Worm (Caenorhabditis elegans) whole organism, L2 larva: ENCODE results near the gene men-1.
A peak's percentile ranks its signal among the peaks of the same experiment; 100 is the strongest.

Source experiments
- C34F6.9 ChIP-seq: fragments of 150-350 bp; optimal IDR thresholded peaks from 2 replicates; lab custom pipeline; 2014; ENCODE audit warnings: missing biosample characterization, missing genetic modification characterization
- R02D3.7 ChIP-seq: fragments of 150-350 bp; optimal IDR thresholded peaks from 2 replicates; lab custom pipeline; 2014; ENCODE audit warnings: missing biosample characterization, missing genetic modification characterization
- Y55F3AM.14 ChIP-seq: fragments of 200-800 bp; sonication (Bioruptor generic); optimal IDR thresholded peaks from 2 replicates; lab custom pipeline; 2018; ENCODE audit warnings: mild to moderate bottlenecking, missing genetic modification characterization, missing compliant biosample characterization
- ZK546.5 ChIP-seq: sonication (generic microtip); optimal IDR thresholded peaks from 2 replicates; lab custom pipeline; 2017; ENCODE audit warnings: missing biosample characterization, missing genetic modification characterization
- aly-2 ChIP-seq: fragments of 150-350 bp; optimal IDR thresholded peaks from 2 replicates; lab custom pipeline; 2014; ENCODE audit warnings: missing biosample characterization, missing genetic modification characterization
- ama-1 ChIP-seq: fragments of 150-350 bp; optimal IDR thresholded peaks from 2 replicates; lab custom pipeline; 2018; ENCODE audit warnings: inconsistent platforms
- ceh-16 ChIP-seq: fragments of 150-350 bp; optimal IDR thresholded peaks from 2 replicates; lab custom pipeline; 2014; ENCODE audit warnings: missing biosample characterization, missing genetic modification characterization
- ceh-82 ChIP-seq: fragments of 150-350 bp; optimal IDR thresholded peaks from 2 replicates; lab custom pipeline; 2014; ENCODE audit warnings: missing biosample characterization, missing genetic modification characterization
- fos-1 ChIP-seq: fragments of 150-350 bp; optimal IDR thresholded peaks from 2 replicates; lab custom pipeline; 2014; ENCODE audit warnings: missing biosample characterization, missing genetic modification characterization
- gmeb-1 ChIP-seq: fragments of 150-350 bp; optimal IDR thresholded peaks from 2 replicates; lab custom pipeline; 2014; ENCODE audit warnings: missing biosample characterization, missing genetic modification characterization
- lin-11 ChIP-seq: fragments of 150-350 bp; sonication (generic microtip); optimal IDR thresholded peaks from 2 replicates; lab custom pipeline; 2014; ENCODE audit warnings: missing biosample characterization, missing genetic modification characterization, inconsistent platforms, mixed read lengths
- lin-13 ChIP-seq: fragments of 150-350 bp; optimal IDR thresholded peaks from 2 replicates; lab custom pipeline; 2014; ENCODE audit warnings: missing biosample characterization, missing genetic modification reagents, missing genetic modification characterization
- lin-39 ChIP-seq: fragments of 150-350 bp; optimal IDR thresholded peaks from 2 replicates; lab custom pipeline; 2014; ENCODE audit warnings: missing biosample characterization, missing genetic modification reagents, missing genetic modification characterization
- lsy-2 ChIP-seq, 2 experiments: fragments of 150-350 bp in 1 of 2; sonication (generic microtip) in 1 of 2; optimal IDR thresholded peaks; 2 replicates each; lab custom pipeline; 2014 to 2017; ENCODE audit warnings: missing biosample characterization in 2 of 2, missing genetic modification characterization in 2 of 2
- mbf-1 ChIP-seq: sonication (generic microtip); optimal IDR thresholded peaks from 2 replicates; lab custom pipeline; 2017; ENCODE audit warnings: missing biosample characterization, missing genetic modification characterization
- nhr-10 ChIP-seq: sonication (generic microtip); optimal IDR thresholded peaks from 2 replicates; lab custom pipeline; 2017; ENCODE audit warnings: missing biosample characterization, missing genetic modification characterization
- nhr-11 ChIP-seq: fragments of 150-350 bp; optimal IDR thresholded peaks from 2 replicates; lab custom pipeline; 2014; ENCODE audit warnings: missing biosample characterization, missing genetic modification characterization
- nhr-129 ChIP-seq: fragments of 150-350 bp; optimal IDR thresholded peaks from 2 replicates; lab custom pipeline; 2014; ENCODE audit warnings: missing biosample characterization, missing genetic modification characterization
- nhr-21 ChIP-seq: fragments of 150-350 bp; optimal IDR thresholded peaks from 2 replicates; lab custom pipeline; 2014; ENCODE audit warnings: missing biosample characterization, missing genetic modification characterization
- nhr-237 ChIP-seq: fragments of 150-350 bp; optimal IDR thresholded peaks from 2 replicates; lab custom pipeline; 2014; ENCODE audit warnings: missing biosample characterization, missing genetic modification characterization
- nhr-25 ChIP-seq: fragments of 150-350 bp; sonication (generic microtip); optimal IDR thresholded peaks from 3 replicates; lab custom pipeline; 2014; ENCODE audit warnings: missing biosample characterization, missing genetic modification characterization
- nhr-6 ChIP-seq: fragments of 150-350 bp; optimal IDR thresholded peaks from 2 replicates; lab custom pipeline; 2014; ENCODE audit warnings: missing biosample characterization, missing genetic modification characterization
- nhr-77 ChIP-seq: fragments of 150-350 bp; optimal IDR thresholded peaks from 2 replicates; lab custom pipeline; 2014; ENCODE audit warnings: missing biosample characterization, missing genetic modification characterization
- peb-1 ChIP-seq: fragments of 150-350 bp; optimal IDR thresholded peaks from 2 replicates; lab custom pipeline; 2014; ENCODE audit warnings: missing biosample characterization, missing genetic modification characterization
- sem-4 ChIP-seq: fragments of 150-350 bp; optimal IDR thresholded peaks from 2 replicates; lab custom pipeline; 2014; ENCODE audit warnings: missing biosample characterization, missing genetic modification reagents, missing genetic modification characterization
- skn-1 ChIP-seq: sonication (generic microtip); optimal IDR thresholded peaks from 2 replicates; lab custom pipeline; 2017; ENCODE audit warnings: missing biosample characterization, missing genetic modification characterization
- sma-9 ChIP-seq, 2 experiments: fragments of 150-350 bp in 1 of 2; sonication (generic microtip) in 1 of 2; optimal IDR thresholded peaks; 2 replicates each; lab custom pipeline; 2014 to 2016; ENCODE audit warnings: missing genetic modification characterization in 2 of 2, mild to moderate bottlenecking in 1 of 2, missing biosample characterization in 1 of 2, missing compliant biosample characterization in 1 of 2, missing genetic modification reagents in 1 of 2, moderate library complexity in 1 of 2
- snpc-4 ChIP-seq: fragments of 150-350 bp; optimal IDR thresholded peaks from 2 replicates; lab custom pipeline; 2014; ENCODE audit warnings: missing biosample characterization, missing genetic modification characterization
- unc-39 ChIP-seq: fragments of 150-350 bp; optimal IDR thresholded peaks from 2 replicates; lab custom pipeline; 2014; ENCODE audit warnings: missing biosample characterization, missing genetic modification characterization
- unc-55 ChIP-seq: fragments of 150-350 bp; sonication (generic microtip); optimal IDR thresholded peaks from 3 replicates; lab custom pipeline; 2014; ENCODE audit warnings: missing biosample characterization, missing genetic modification reagents, missing genetic modification characterization
- unc-62 ChIP-seq: fragments of 150-350 bp; optimal IDR thresholded peaks from 2 replicates; lab custom pipeline; 2014; ENCODE audit warnings: missing biosample characterization, missing genetic modification reagents, missing genetic modification characterization
- zag-1 ChIP-seq: fragments of 150-350 bp; optimal IDR thresholded peaks from 2 replicates; lab custom pipeline; 2014; ENCODE audit warnings: missing biosample characterization, missing genetic modification characterization
- ztf-1 ChIP-seq: fragments of 200-800 bp; sonication (Bioruptor generic); conservative IDR thresholded peaks from 2 replicates; pipeline ENCODE4 v1.3.6; 2022; ENCODE audit warnings: missing genetic modification characterization, missing compliant biosample characterization
- ztf-4 ChIP-seq: fragments of 150-350 bp; optimal IDR thresholded peaks from 2 replicates; lab custom pipeline; 2014; ENCODE audit warnings: missing biosample characterization, missing genetic modification characterization

The men-1 gene

DNA sequence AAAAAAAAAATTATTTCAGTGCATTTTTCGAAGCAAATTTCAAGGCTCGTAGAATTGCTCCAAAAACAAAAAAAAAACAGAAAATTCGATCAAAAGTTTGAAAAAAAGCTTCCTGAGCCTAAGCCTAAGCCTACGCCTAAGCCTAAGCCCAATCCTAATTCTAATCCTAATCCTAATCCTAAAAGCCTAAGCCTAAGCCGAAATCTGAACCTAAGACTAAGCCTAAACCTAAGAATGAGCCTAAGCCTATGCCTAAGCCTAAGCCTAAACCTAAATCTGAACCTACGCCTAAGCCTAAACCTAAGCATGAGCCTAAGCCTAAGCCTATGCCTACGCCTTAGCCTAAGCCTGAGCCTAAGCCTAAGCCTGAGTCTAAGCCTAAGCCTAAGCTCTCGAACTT lies 27.7 kb downstream of the men-1 start:
- no peak for TF ChIP-seq skn-1 (tag; lab: Kevin White, UChicago)
- TF ChIP-seq ama-1 (lab: Kevin White, UChicago) = no peak
- TF ChIP-seq mbf-1 = no peak
- TF ChIP-seq lin-13 (GFP tag; lab: Kevin White, UChicago) = no peak
- no peak for TF ChIP-seq unc-39 (tag; lab: Kevin White, UChicago)
- TF ChIP-seq nhr-237 = no peak
- no peak for TF ChIP-seq C34F6.9 (tag; lab: Kevin White, UChicago)
- no peak for TF ChIP-seq nhr-129
- TF ChIP-seq nhr-10 (tag; lab: Kevin White, UChicago) = no peak
- TF ChIP-seq nhr-6 (tag; lab: Kevin White, UChicago) = no peak
- TF ChIP-seq lin-39 (tag; lab: Kevin White, UChicago) = no peak
- TF ChIP-seq nhr-25 (tag; lab: Kevin White, UChicago) = no peak
- TF ChIP-seq unc-62 (GFP tag; lab: Kevin White, UChicago) = no peak
- no peak for TF ChIP-seq lsy-2 (tag; optimal IDR thresholded peaks at IDR 0.05; lab: Kevin White, UChicago)

DNA sequence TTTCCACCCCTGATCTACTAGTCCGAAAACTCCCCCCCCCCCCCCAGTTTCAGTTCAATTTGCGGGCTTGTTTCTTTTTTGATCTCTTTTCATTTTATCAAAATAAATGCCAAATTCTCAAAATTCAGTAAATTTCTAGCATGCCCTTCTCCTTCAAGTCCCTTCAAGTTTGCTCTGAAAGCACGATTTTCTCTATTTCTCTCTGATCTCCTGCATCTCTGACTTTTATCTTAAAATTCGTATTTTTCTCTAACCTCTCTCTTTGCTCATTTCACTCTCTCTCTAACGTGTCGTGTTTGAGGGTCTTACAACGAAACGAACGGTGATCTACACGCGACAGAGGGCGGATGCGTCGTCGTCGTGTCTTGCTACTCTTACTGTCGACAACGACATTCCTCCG lies 28.6 kb downstream of the men-1 start, which contains the start of gene ace-3:
Gene ace-3 (plus strand): TSS at position 301 of the 400 bp plus-strand sequence.
- no peak for TF ChIP-seq ztf-1 (GFP tag; lab: Robert Waterston, UW)
- no peak for TF ChIP-seq nhr-11
- TF ChIP-seq, all 48 proteins: peak for 0

- TF ChIP-seq zag-1 (no peak), nhr-77 (no peak), ztf-1 (GFP tag; lab: Robert Waterston, UW) (no peak), nhr-11 (no peak), ceh-16 (no peak), skn-1 (tag; lab: Kevin White, UChicago) (no peak), unc-39 (tag; lab: Kevin White, UChicago) (no peak), unc-55 (GFP tag; lab: Kevin White, UChicago) (no peak), gmeb-1 (tag; lab: Kevin White, UChicago) (no peak), sma-9 (GFP tag; optimal IDR thresholded peaks at IDR 0.05; lab: Kevin White, UChicago) (no peak), sma-9 (tag; optimal IDR thresholded peaks at IDR 0.05; lab: Kevin White, UChicago) (no peak), aly-2 (tag; lab: Kevin White, UChicago) (no peak), lin-11 (tag; lab: Kevin White, UChicago) (no peak), Y55F3AM.14 (no peak)
Measured at ce11 chrII:14197499-14198096, 36.3 kb downstream of the men-1 start, which contains the start of gene ace-4. ace-4 (plus strand) TSS chrII:14198046.

- TF ChIP-seq peb-1 (tag; lab: Kevin White, UChicago) (no peak), lsy-2 (tag; optimal IDR thresholded peaks at IDR 0.05; lab: Kevin White, UChicago) (peak in 1 of 2 experiments; percentile 9)
Measured at ce11 chrII:14195931-14196330, 38.0 kb downstream of the men-1 start.

ce11 chrII:14187456-14187855 lies 46.5 kb downstream of the men-1 start:
- TF ChIP-seq ZK546.5 (tag; lab: Kevin White, UChicago) = no peak
- TF ChIP-seq lin-11 (tag; lab: Kevin White, UChicago) = no peak
- no peak for TF ChIP-seq lin-39 (tag; lab: Kevin White, UChicago)
- no peak for TF ChIP-seq fos-1 (tag; lab: Kevin White, UChicago)
- TF ChIP-seq sem-4 (tag; lab: Kevin White, UChicago) = no peak
- no peak for TF ChIP-seq nhr-21 (tag; lab: Kevin White, UChicago)
- no peak for TF ChIP-seq zag-1
- no peak for TF ChIP-seq R02D3.7 (tag; lab: Kevin White, UChicago)
- no peak for TF ChIP-seq snpc-4 (tag; lab: Kevin White, UChicago)
- TF ChIP-seq mbf-1 = no peak
- TF ChIP-seq ama-1 (lab: Kevin White, UChicago) = no peak
- no peak for TF ChIP-seq unc-55 (GFP tag; lab: Kevin White, UChicago)
- TF ChIP-seq ceh-82 (tag; lab: Kevin White, UChicago) = no peak
- no peak for TF ChIP-seq unc-39 (tag; lab: Kevin White, UChicago)
- TF ChIP-seq nhr-25 (tag; lab: Kevin White, UChicago) = no peak
- TF ChIP-seq ztf-4 = no peak
